Fruit fly (Drosophila melanogaster) whole organism, prepupa: ENCODE measurements around the gene CG9263.

Experiments
- CG10669 ChIP-seq: fragments of 200-800 bp; sonication (Bioruptor generic); optimal IDR thresholded peaks from 3 replicates; lab custom pipeline; 2018; ENCODE audit warnings: missing biosample characterization, mild to moderate bottlenecking, missing genetic modification characterization, moderate library complexity
- CG34406 ChIP-seq: fragments of 200-800 bp; sonication (Bioruptor generic); optimal IDR thresholded peaks from 3 replicates; lab custom pipeline; 2016; ENCODE audit warnings: missing biosample characterization, missing genetic modification characterization
- CG6163 ChIP-seq: fragments of 200-800 bp; sonication (Bioruptor generic); IDR thresholded peaks from 3 replicates; pipeline ENCODE4 v1.3.6; 2022; ENCODE audit warnings: missing biosample characterization, missing genetic modification characterization
- CG6854 ChIP-seq: fragments of 200-800 bp; sonication (Bioruptor generic); optimal IDR thresholded peaks from 2 replicates; lab custom pipeline; 2017; ENCODE audit warnings: missing biosample characterization, mild to moderate bottlenecking, missing genetic modification characterization
- Eip78C ChIP-seq: fragments of 200-800 bp; sonication (Bioruptor generic); peaks from one replicate; lab custom pipeline; 2016; ENCODE audit warnings: missing biosample characterization, missing genetic modification characterization
- Smox ChIP-seq: fragments of 200-800 bp; sonication (Bioruptor generic); optimal IDR thresholded peaks from 3 replicates; lab custom pipeline; 2016; ENCODE audit warnings: missing biosample characterization, missing genetic modification characterization
- topi ChIP-seq: fragments of 200-800 bp; sonication (Bioruptor generic); optimal IDR thresholded peaks from 3 replicates; lab custom pipeline; 2016; ENCODE audit warnings: missing biosample characterization, missing genetic modification characterization

- TF ChIP-seq Smox (no peak), CG10669 (GFP tag; lab: Kevin White, UChicago) (no peak), CG34406 (GFP tag; lab: Kevin White, UChicago) (no peak), CG6854 (GFP tag; lab: Kevin White, UChicago) (no peak), topi (GFP tag; lab: Kevin White, UChicago) (no peak), Eip78C (GFP tag; lab: Kevin White, UChicago) (no peak), CG6163 (GFP tag; lab: Robert Waterston, UW) (no peak)
These were observed 12.7 kb downstream of the CG9263 start, which contains the start of gene CG33642 for dm6 chr2L:13529675-13530074.
